Fruit fly (Drosophila melanogaster): ENCODE measurements around the gene CG15172.

DNA sequence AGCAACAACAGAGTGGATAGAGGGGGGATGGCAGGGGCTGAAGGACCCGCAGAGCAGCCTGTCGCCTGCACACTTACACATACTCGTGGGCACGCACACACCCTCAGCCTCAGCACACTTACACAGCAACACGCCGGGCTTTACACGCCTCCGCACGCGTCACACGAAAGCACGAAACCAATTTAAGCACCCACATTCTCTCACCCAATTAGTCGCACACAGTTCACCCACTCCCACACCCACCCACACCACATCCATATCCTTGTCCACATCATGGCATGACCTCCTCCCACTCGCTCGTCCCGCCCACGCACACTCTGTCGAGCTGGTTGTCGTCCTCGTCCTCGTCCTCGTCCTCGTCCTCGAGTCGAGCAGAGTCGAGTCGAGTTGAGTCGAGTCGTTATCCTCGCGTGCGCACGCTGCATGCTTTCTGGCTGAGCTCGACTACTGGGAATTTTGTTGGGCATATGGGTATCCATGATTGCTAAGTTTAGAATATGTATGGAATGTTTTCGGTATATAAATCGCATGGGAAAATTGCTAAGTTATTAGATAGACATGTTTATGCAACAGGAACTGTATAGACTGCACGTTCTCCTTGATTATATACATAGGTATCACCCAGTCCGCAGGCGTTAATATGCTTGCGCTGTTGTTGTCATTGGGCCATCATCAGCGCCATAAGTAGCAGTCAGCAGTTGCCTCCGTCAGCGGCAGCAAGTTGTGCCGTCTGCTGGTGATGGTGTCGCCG, 10.1 kb upstream of the CG15172 start:
- TF ChIP-seq EcR (GFP tag; optimal IDR thresholded peaks at IDR 0.05) (no peak), psq (optimal IDR thresholded peaks at IDR 0.05) (no peak)
